Fruit fly (Drosophila melanogaster) whole organism, embryonic: ENCODE measurements around the gene Prdm13.

Source experiments
- Adf1 ChIP-seq: fragments of 200-800 bp; sonication (Bioruptor generic); IDR thresholded peaks from 2 replicates; pipeline ENCODE4 v1.3.6; 2022; ENCODE audit warnings: missing biosample characterization, missing genetic modification characterization
- CG12236 ChIP-seq: fragments of 200-800 bp; sonication (Bioruptor generic); optimal IDR thresholded peaks from 2 replicates; lab custom pipeline; 2016; ENCODE audit warnings: missing biosample characterization, missing genetic modification characterization
- CG4707 ChIP-seq: fragments of 200-800 bp; sonication (Bioruptor generic); optimal IDR thresholded peaks from 2 replicates; lab custom pipeline; 2018; ENCODE audit warnings: missing biosample characterization, mild to moderate bottlenecking, missing genetic modification characterization, moderate library complexity
- Gug ChIP-seq: fragments of 200-800 bp; sonication (Bioruptor generic); IDR thresholded peaks from 4 replicates; pipeline ENCODE4 v1.3.6; 2022; ENCODE audit warnings: missing biosample characterization, missing genetic modification characterization
- Nf-YB ChIP-seq: fragments of 200-800 bp; sonication (Bioruptor generic); optimal IDR thresholded peaks from 3 replicates; lab custom pipeline; 2019; ENCODE audit warnings: missing biosample characterization, mild to moderate bottlenecking, missing genetic modification characterization, moderate library complexity
- dan ChIP-seq: fragments of 200-800 bp; sonication (Bioruptor generic); IDR thresholded peaks from 2 replicates; pipeline ENCODE4 v1.3.6; 2022; ENCODE audit warnings: missing biosample characterization, missing genetic modification characterization
- ind ChIP-seq: fragments of 200-800 bp; sonication (Bioruptor generic); optimal IDR thresholded peaks from 3 replicates; lab custom pipeline; 2016; ENCODE audit warnings: missing biosample characterization, missing genetic modification characterization
- insv ChIP-seq, 2 experiments: fragments of 200-800 bp; sonication (Bioruptor generic); optimal IDR thresholded peaks; 3 replicates each; lab custom pipeline; 2016 to 2018; ENCODE audit warnings: missing biosample characterization in 2 of 2, missing genetic modification characterization in 2 of 2
- knrl ChIP-seq: fragments of 200-800 bp; sonication (Bioruptor generic); IDR thresholded peaks from 3 replicates; pipeline ENCODE4 v1.3.6; 2022; ENCODE audit warnings: missing biosample characterization, missing genetic modification characterization; ENCODE audit not compliant: partially characterized antibody
- sens-2 ChIP-seq: fragments of 200-800 bp; sonication (Bioruptor generic); IDR thresholded peaks from 2 replicates; pipeline ENCODE4 v1.3.6; 2022; ENCODE audit warnings: missing biosample characterization, missing genetic modification characterization
- tin ChIP-seq: fragments of 200-800 bp; sonication (Bioruptor generic); optimal IDR thresholded peaks from 3 replicates; lab custom pipeline; 2016; ENCODE audit warnings: missing biosample characterization, missing genetic modification characterization

- no peak for TF ChIP-seq CG12236 (GFP tag; lab: Kevin White, UChicago)
- no peak for TF ChIP-seq dan
- TF ChIP-seq insv (GFP tag; optimal IDR thresholded peaks at IDR 0.05; lab: Kevin White, UChicago) = no peak
- no peak for TF ChIP-seq Nf-YB (GFP tag; lab: Kevin White, UChicago)
- no peak for TF ChIP-seq sens-2 (GFP tag; lab: Robert Waterston, UW)
- no peak for TF ChIP-seq Gug
- TF ChIP-seq knrl (GFP tag; lab: Robert Waterston, UW) = no peak
- TF ChIP-seq CG4707 (GFP tag; lab: Kevin White, UChicago) = no peak
- no peak for TF ChIP-seq Adf1 (GFP tag; lab: Robert Waterston, UW)
- TF ChIP-seq tin = no peak
- TF ChIP-seq ind (GFP tag; lab: Kevin White, UChicago) = no peak
Observed at dm6 chr3L:6135174-6135573, 27.8 kb upstream of the Prdm13 start, which contains the start of gene Lcp65Ag1.
